Fruit fly (Drosophila melanogaster): ENCODE results near the gene CG2983.

The CG2983 gene

dm6 chr2L:2830341-2830800, 17.1 kb upstream of the CG2983 start (continued):
- TF ChIP-seq h (optimal IDR thresholded peaks at IDR 0.05) = no peak
- peak; percentile 77 for TF ChIP-seq CG30020 (tag; optimal IDR thresholded peaks at IDR 0.05)
- TF ChIP-seq CG2202 (tag; optimal IDR thresholded peaks at IDR 0.05) = peak; percentile 81
- TF ChIP-seq esg (GFP tag; conservative IDR thresholded peaks at IDR 0.05) = peak; percentile 73
- TF ChIP-seq NC2β (GFP tag; optimal IDR thresholded peaks at IDR 0.05) = peak; percentile 42
- TF ChIP-seq trem (tag; optimal IDR thresholded peaks at IDR 0.05) = peak; percentile 85
- TF ChIP-seq phol (tag; optimal IDR thresholded peaks at IDR 0.05) = peak; percentile 94
- peak; percentile 85 for TF ChIP-seq CG1602 (GFP tag; optimal IDR thresholded peaks at IDR 0.05)
- TF ChIP-seq CG4820 (GFP tag; optimal IDR thresholded peaks at IDR 0.05) = peak; percentile 89
- TF ChIP-seq pita (GFP tag; optimal IDR thresholded peaks at IDR 0.05) = no peak
- peak; percentile 78 for TF ChIP-seq Ptx1 (GFP tag; IDR thresholded peaks at IDR 0.05)
- TF ChIP-seq CG10209 (GFP tag; optimal IDR thresholded peaks at IDR 0.05) = peak; percentile 89
- TF ChIP-seq D19A (tag; optimal IDR thresholded peaks at IDR 0.05) = peak; percentile 89
- peak; percentile 91 for TF ChIP-seq CG12104 (GFP tag; optimal IDR thresholded peaks at IDR 0.05)
- TF ChIP-seq CG7963 (GFP tag; IDR thresholded peaks at IDR 0.05; ENCODE audit: partially characterized antibody) = no peak
- TF ChIP-seq prd (optimal IDR thresholded peaks at IDR 0.05) = no peak
- TF ChIP-seq prd (GFP tag; IDR thresholded peaks at IDR 0.05) = peak; percentile 82
- peak; percentile 62 for TF ChIP-seq CG2116 (GFP tag; optimal IDR thresholded peaks at IDR 0.05)
- TF ChIP-seq CG8924 (tag; optimal IDR thresholded peaks at IDR 0.05) = peak; percentile 94
- TF ChIP-seq CG30403 (GFP tag; optimal IDR thresholded peaks at IDR 0.05) = peak; percentile 93
- TF ChIP-seq CG8944 (GFP tag; optimal IDR thresholded peaks at IDR 0.05) = no peak
- TF ChIP-seq repo (GFP tag; optimal IDR thresholded peaks at IDR 0.05) = peak; percentile 22
- no peak for TF ChIP-seq mld (GFP tag; IDR thresholded peaks at IDR 0.05; ENCODE audit: partially characterized antibody)
- TF ChIP-seq eve (GFP tag; optimal IDR thresholded peaks at IDR 0.05) = peak in 1 of 2 experiments; percentile 97
- TF ChIP-seq stwl (tag; optimal IDR thresholded peaks at IDR 0.05) = no peak
- TF ChIP-seq CG8388 (GFP tag; optimal IDR thresholded peaks at IDR 0.05) = peak; percentile 87
- TF ChIP-seq org-1 (GFP tag; optimal IDR thresholded peaks at IDR 0.05) = peak; percentile 80
- peak; percentile 8 for TF ChIP-seq CG13894 (tag; optimal IDR thresholded peaks at IDR 0.05)
- TF ChIP-seq so (GFP tag; IDR thresholded peaks at IDR 0.05) = peak; percentile 82
- no peak for TF ChIP-seq H2.0 (GFP tag; IDR thresholded peaks at IDR 0.05)
- peak; percentile 64; the same call in 1 of the 3 replicates for TF ChIP-seq ase (GFP tag; IDR thresholded peaks at IDR 0.05)
- no peak for TF ChIP-seq Doc3 (GFP tag; IDR thresholded peaks at IDR 0.05; ENCODE audit: partially characterized antibody)
- TF ChIP-seq CG2678 (tag; optimal IDR thresholded peaks at IDR 0.05) = peak; percentile 95
- TF ChIP-seq Myb (GFP tag; optimal IDR thresholded peaks at IDR 0.05) = peak; percentile 6
- TF ChIP-seq CG11695 (GFP tag; IDR thresholded peaks at IDR 0.05) = peak; percentile 88
- TF ChIP-seq caup (GFP tag; optimal IDR thresholded peaks at IDR 0.05; ENCODE audit: severe bottlenecking) = peak; percentile 88
- no peak for TF ChIP-seq TFAM (GFP tag; optimal IDR thresholded peaks at IDR 0.05)
- peak; percentile 96 for TF ChIP-seq nmo (GFP tag; optimal IDR thresholded peaks at IDR 0.05)
- TF ChIP-seq Vsx1 (GFP tag; optimal IDR thresholded peaks at IDR 0.05) = peak; percentile 77
- peak; percentile 64 to 93 for TF ChIP-seq Hr51 (GFP tag; optimal IDR thresholded peaks at IDR 0.05)
- peak; percentile 30; the same call in 1 of the 2 replicates for TF ChIP-seq Adf1 (GFP tag; IDR thresholded peaks at IDR 0.05)
- peak; percentile 72 for TF ChIP-seq CG10431 (GFP tag; optimal IDR thresholded peaks at IDR 0.05)
- peak; percentile 42; the same call in 1 of the 2 replicates for TF ChIP-seq Taf1 (GFP tag; IDR thresholded peaks at IDR 0.05)
- TF ChIP-seq scrt (GFP tag; optimal IDR thresholded peaks at IDR 0.05) = peak; percentile 78
- peak; percentile 56; the same call in 2 of the 3 replicates for TF ChIP-seq Aef1 (GFP tag; IDR thresholded peaks at IDR 0.05)
- no peak for TF ChIP-seq CG3163 (GFP tag; optimal IDR thresholded peaks at IDR 0.05)
- no peak for TF ChIP-seq Dll (GFP tag; IDR thresholded peaks at IDR 0.05; ENCODE audit: partially characterized antibody)
- no peak for TF ChIP-seq da (GFP tag; optimal IDR thresholded peaks at IDR 0.05)
- TF ChIP-seq seq (GFP tag; IDR thresholded peaks at IDR 0.05) = peak; percentile 78
- TF ChIP-seq sd (tag; optimal IDR thresholded peaks at IDR 0.05) = peak; percentile 44
- TF ChIP-seq CG12071 (GFP tag; optimal IDR thresholded peaks at IDR 0.05) = peak; percentile 28

All from whole organism, embryonic.